Worm (Caenorhabditis elegans) whole organism, L1 larva: Measurements from ENCODE around the gene R02D5.8.

Source experiments
- F16B12.6 ChIP-seq: fragments of 150-350 bp; optimal IDR thresholded peaks from 2 replicates; lab custom pipeline; 2014; ENCODE audit warnings: missing biosample characterization, missing genetic modification characterization
- ama-1 ChIP-seq: fragments of 150-350 bp; optimal IDR thresholded peaks from 2 replicates; lab custom pipeline; 2014
- ceh-63 ChIP-seq: fragments of 200-800 bp; sonication (Bioruptor generic); optimal IDR thresholded peaks from 2 replicates; lab custom pipeline; 2018; ENCODE audit warnings: mild to moderate bottlenecking, missing genetic modification characterization, missing compliant biosample characterization
- ceh-8 ChIP-seq: fragments of 200-800 bp; sonication (Bioruptor generic); optimal IDR thresholded peaks from 2 replicates; lab custom pipeline; 2018; ENCODE audit warnings: mild to moderate bottlenecking, missing genetic modification characterization, moderate library complexity, missing compliant biosample characterization
- ceh-90 ChIP-seq: sonication (generic microtip); optimal IDR thresholded peaks from 2 replicates; lab custom pipeline; 2016; ENCODE audit warnings: missing genetic modification characterization, missing compliant biosample characterization
- dsc-1 ChIP-seq: sonication (generic microtip); optimal IDR thresholded peaks from 2 replicates; lab custom pipeline; 2016; ENCODE audit warnings: mild to moderate bottlenecking, missing genetic modification characterization, missing compliant biosample characterization
- efl-1 ChIP-seq, 4 experiments: fragments of 150-350 bp; optimal IDR thresholded peaks in 3 of 4; peaks in 1 of 4; 1 replicate in 1 of 4; 2 replicates in 3 of 4; lab custom pipeline; 2014; ENCODE audit warnings: missing biosample characterization in 2 of 4, missing genetic modification characterization in 2 of 4, missing genetic modification reagents in 2 of 4
- efl-3 ChIP-seq: fragments of 200-800 bp; sonication (Bioruptor generic); optimal IDR thresholded peaks from 2 replicates; lab custom pipeline; 2018; ENCODE audit warnings: mild to moderate bottlenecking, missing genetic modification characterization, missing compliant biosample characterization
- egl-13 ChIP-seq: sonication (generic microtip); optimal IDR thresholded peaks from 2 replicates; lab custom pipeline; 2016; ENCODE audit warnings: missing genotype, missing genetic modification reagents, missing genetic modification characterization, missing compliant biosample characterization
- elt-3 ChIP-seq, 6 experiments: fragments of 150-350 bp in 1 of 6; sonication (generic microtip); optimal IDR thresholded peaks; 2 replicates each; lab custom pipeline; 2017 to 2018; ENCODE audit warnings: missing biosample characterization in 6 of 6, missing genetic modification characterization in 6 of 6, inconsistent platforms in 1 of 6
- fkh-8 ChIP-seq: sonication (generic microtip); optimal IDR thresholded peaks from 2 replicates; lab custom pipeline; 2016; ENCODE audit warnings: mild to moderate bottlenecking, missing genetic modification characterization, missing compliant biosample characterization
- grh-1 ChIP-seq: fragments of 200-800 bp; sonication (Bioruptor generic); IDR thresholded peaks from 2 replicates; pipeline ENCODE4 v1.3.6; 2022; ENCODE audit warnings: missing genetic modification reagents, missing genetic modification characterization, missing compliant biosample characterization
- hlh-4 ChIP-seq: sonication (generic microtip); optimal IDR thresholded peaks from 2 replicates; lab custom pipeline; 2016; ENCODE audit warnings: mild to moderate bottlenecking, missing genetic modification characterization, missing compliant biosample characterization
- irx-1 ChIP-seq: sonication (generic microtip); optimal IDR thresholded peaks from 2 replicates; lab custom pipeline; 2016; ENCODE audit warnings: missing genetic modification characterization, missing compliant biosample characterization
- jun-1 ChIP-seq: fragments of 150-350 bp; optimal IDR thresholded peaks from 2 replicates; lab custom pipeline; 2014; ENCODE audit warnings: missing biosample characterization, missing genetic modification reagents, missing genetic modification characterization
- lin-13 ChIP-seq: fragments of 150-350 bp; optimal IDR thresholded peaks from 2 replicates; lab custom pipeline; 2014; ENCODE audit warnings: missing biosample characterization, missing genetic modification reagents, missing genetic modification characterization
- lin-14 ChIP-seq: fragments of 200-800 bp; sonication (Bioruptor generic); optimal IDR thresholded peaks from 2 replicates; lab custom pipeline; 2018; ENCODE audit warnings: mild to moderate bottlenecking, missing genetic modification characterization, moderate library complexity, missing compliant biosample characterization
- lin-35 ChIP-seq, 2 experiments: fragments of 150-350 bp; optimal IDR thresholded peaks; 2 replicates each; lab custom pipeline; 2014; ENCODE audit warnings: missing biosample characterization in 2 of 2, missing genetic modification characterization in 2 of 2, missing genetic modification reagents in 2 of 2
- lin-39 ChIP-seq: fragments of 150-350 bp; optimal IDR thresholded peaks from 2 replicates; lab custom pipeline; 2014; ENCODE audit warnings: missing biosample characterization, missing genetic modification reagents, missing genetic modification characterization
- lir-3 ChIP-seq: sonication (generic microtip); optimal IDR thresholded peaks from 2 replicates; lab custom pipeline; 2016; ENCODE audit warnings: mild to moderate bottlenecking, missing genetic modification characterization, moderate library complexity, missing compliant biosample characterization; ENCODE audit not compliant: poor library complexity
- lsy-2 ChIP-seq, 2 experiments: fragments of 150-350 bp; optimal IDR thresholded peaks; 2 replicates each; lab custom pipeline; 2014; ENCODE audit warnings: missing biosample characterization in 2 of 2, missing genetic modification characterization in 2 of 2
- mef-2 ChIP-seq: fragments of 150-350 bp; optimal IDR thresholded peaks from 2 replicates; lab custom pipeline; 2014; ENCODE audit warnings: missing biosample characterization, missing genetic modification characterization
- nhr-11 ChIP-seq: fragments of 150-350 bp; optimal IDR thresholded peaks from 2 replicates; lab custom pipeline; 2014; ENCODE audit warnings: missing biosample characterization, missing genetic modification characterization
- nhr-19 ChIP-seq: fragments of 200-800 bp; sonication (Bioruptor generic); conservative IDR thresholded peaks from 2 replicates; pipeline ENCODE4 v1.3.6; 2022; ENCODE audit warnings: missing genetic modification characterization, missing compliant biosample characterization
- nhr-20 ChIP-seq: sonication (generic microtip); optimal IDR thresholded peaks from 2 replicates; lab custom pipeline; 2016; ENCODE audit warnings: mild to moderate bottlenecking, missing genetic modification characterization, missing compliant biosample characterization
- nhr-237 ChIP-seq: fragments of 150-350 bp; optimal IDR thresholded peaks from 2 replicates; lab custom pipeline; 2014; ENCODE audit warnings: missing biosample characterization, missing genetic modification characterization
- nhr-47 ChIP-seq: sonication (generic microtip); optimal IDR thresholded peaks from 2 replicates; lab custom pipeline; 2016; ENCODE audit warnings: mild to moderate bottlenecking, missing genetic modification characterization, moderate library complexity, missing compliant biosample characterization
- nhr-71 ChIP-seq: sonication (generic microtip); optimal IDR thresholded peaks from 2 replicates; lab custom pipeline; 2016; ENCODE audit warnings: mild to moderate bottlenecking, missing genetic modification characterization, moderate library complexity, missing compliant biosample characterization
- nhr-84 ChIP-seq: sonication (generic microtip); optimal IDR thresholded peaks from 2 replicates; lab custom pipeline; 2017; ENCODE audit warnings: missing biosample characterization, missing genetic modification characterization
- pag-3 ChIP-seq: sonication (generic microtip); optimal IDR thresholded peaks from 2 replicates; lab custom pipeline; 2017; ENCODE audit warnings: missing genetic modification characterization, mild to moderate bottlenecking, missing compliant biosample characterization, antibody characterized with exemption, borderline replicate concordance; ENCODE audit not compliant: insufficient read depth
- pqm-1 ChIP-seq: sonication (generic microtip); optimal IDR thresholded peaks from 3 replicates; lab custom pipeline; 2017; ENCODE audit warnings: missing biosample characterization, missing genetic modification characterization
- skn-1 ChIP-seq: fragments of 150-350 bp; optimal IDR thresholded peaks from 2 replicates; lab custom pipeline; 2014; ENCODE audit warnings: missing biosample characterization, missing genetic modification characterization
- snpc-4 ChIP-seq: fragments of 150-350 bp; optimal IDR thresholded peaks from 2 replicates; lab custom pipeline; 2014; ENCODE audit warnings: missing biosample characterization, missing genetic modification characterization
- snu-23 ChIP-seq: sonication (generic microtip); optimal IDR thresholded peaks from 2 replicates; lab custom pipeline; 2016; ENCODE audit warnings: missing genetic modification characterization, missing compliant biosample characterization
- sox-4 ChIP-seq: sonication (generic microtip); optimal IDR thresholded peaks from 2 replicates; lab custom pipeline; 2016; ENCODE audit warnings: missing genetic modification characterization, missing compliant biosample characterization
- sup-37 ChIP-seq: fragments of 200-800 bp; sonication (Bioruptor generic); optimal IDR thresholded peaks from 2 replicates; lab custom pipeline; 2018; ENCODE audit warnings: mild to moderate bottlenecking, missing genetic modification characterization, missing compliant biosample characterization
- swsn-7 ChIP-seq: sonication (generic microtip); optimal IDR thresholded peaks from 2 replicates; lab custom pipeline; 2016; ENCODE audit warnings: missing genetic modification characterization, missing compliant biosample characterization
- tlp-1 ChIP-seq: fragments of 150-350 bp; optimal IDR thresholded peaks from 2 replicates; lab custom pipeline; 2014; ENCODE audit warnings: missing biosample characterization, missing genetic modification characterization
- unc-130 ChIP-seq: fragments of 150-350 bp; optimal IDR thresholded peaks from 2 replicates; lab custom pipeline; 2017; ENCODE audit warnings: missing biosample characterization, missing genetic modification characterization, inconsistent platforms
- unc-62 ChIP-seq: fragments of 150-350 bp; optimal IDR thresholded peaks from 2 replicates; lab custom pipeline; 2014; ENCODE audit warnings: missing biosample characterization, missing genetic modification reagents, missing genetic modification characterization
- unc-86 ChIP-seq: sonication (generic microtip); optimal IDR thresholded peaks from 2 replicates; lab custom pipeline; 2016; ENCODE audit warnings: missing genetic modification characterization, missing compliant biosample characterization
- xbp-1 ChIP-seq: sonication (generic microtip); optimal IDR thresholded peaks from 2 replicates; lab custom pipeline; 2016; ENCODE audit warnings: missing genetic modification characterization, missing compliant biosample characterization
- ztf-11 ChIP-seq, 2 experiments: sonication (generic microtip); optimal IDR thresholded peaks; 2 replicates each; lab custom pipeline; 2016 to 2017; ENCODE audit warnings: missing genetic modification characterization in 2 of 2, missing biosample characterization in 1 of 2, missing compliant biosample characterization in 1 of 2
- ztf-4 ChIP-seq: fragments of 150-350 bp; optimal IDR thresholded peaks from 2 replicates; lab custom pipeline; 2014; ENCODE audit warnings: missing biosample characterization, missing genetic modification characterization

The R02D5.8 gene

DNA sequence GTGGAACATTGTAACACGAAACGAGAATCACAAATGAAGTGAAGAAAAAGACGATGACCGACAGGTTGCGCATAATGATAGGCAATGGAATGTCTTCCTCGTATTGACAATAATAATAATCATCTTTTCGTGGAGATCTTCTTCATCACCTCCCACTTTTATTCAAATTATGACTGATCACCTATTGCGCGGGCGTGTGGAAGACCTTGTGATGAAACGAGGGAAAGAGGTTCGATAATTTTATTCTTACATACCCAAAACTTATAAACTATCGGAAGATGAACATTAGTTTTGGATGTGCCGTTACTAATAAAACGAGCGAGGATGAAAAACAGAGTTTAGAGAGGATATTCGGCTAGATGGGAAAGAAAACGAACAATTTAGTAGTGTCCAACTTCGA is 3.9 kb upstream of the R02D5.8 start, which contains the start of gene C53A5.2:
C53A5.2 (minus strand) TSS at position 101 of the 400 bp plus-strand sequence.
- TF ChIP-seq egl-13 (tag; lab: Kevin White, UChicago) (no peak), efl-1 (optimal IDR thresholded peaks at IDR 0.05; lab: Kevin White, UChicago) (no peak), efl-1 (GFP tag; optimal IDR thresholded peaks at IDR 0.05 in 1 of 2; lab: Kevin White, UChicago) (peak in 1 of 2 experiments; percentile 88)
- TF ChIP-seq, all 84 proteins: peak for 1

DNA sequence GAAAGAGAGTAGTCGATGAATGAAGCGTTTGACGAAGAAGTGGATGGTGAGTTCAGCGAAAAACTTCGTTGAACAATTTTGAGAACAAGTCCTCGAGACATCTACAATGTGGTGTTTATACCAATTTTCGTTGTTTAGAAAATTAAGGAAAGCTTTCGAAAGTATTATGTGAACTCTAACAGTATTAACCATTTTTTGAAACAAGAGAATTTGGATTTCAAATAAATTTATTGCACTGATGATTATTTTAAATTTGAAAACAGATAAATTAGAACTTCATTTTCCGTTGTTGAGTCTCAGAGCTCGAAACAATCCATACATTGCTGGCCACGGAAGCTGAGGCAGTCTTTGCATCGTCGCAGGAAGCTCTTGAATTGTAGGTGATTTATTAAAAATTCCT is 3.3 kb upstream of the R02D5.8 start, which contains the start of gene C53A5.16:
C53A5.16 (minus strand) TSS at position 101 of the 400 bp plus-strand sequence.
- TF ChIP-seq lin-39 (tag; lab: Kevin White, UChicago) (no peak), ama-1 (peak; percentile 37)

DNA sequence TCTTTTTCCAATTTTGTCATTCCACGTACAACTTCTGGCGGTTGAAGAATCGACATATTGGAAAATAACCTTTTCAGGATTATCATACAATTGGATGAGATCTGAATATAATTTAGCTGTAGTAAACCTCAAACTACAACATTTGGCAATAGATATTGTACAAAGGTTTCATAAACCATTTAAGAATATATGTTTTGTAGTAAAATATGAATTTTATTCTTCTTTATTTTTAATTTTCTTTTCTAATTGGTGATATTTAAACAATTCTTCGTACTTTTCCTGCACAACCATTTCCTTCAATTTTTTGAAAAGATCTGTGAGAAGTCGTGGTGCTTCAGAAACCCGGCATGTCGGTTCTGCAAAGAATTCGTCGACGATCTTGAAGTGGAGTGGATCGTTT is 1.8 kb upstream of the R02D5.8 start, which contains the start of gene C53A5.17:
C53A5.17 (minus strand) TSS at position 101 of the 400 bp plus-strand sequence.
- TF ChIP-seq pqm-1 (no peak), ztf-4 (tag; lab: Kevin White, UChicago) (no peak), irx-1 (tag; lab: Kevin White, UChicago) (no peak)

DNA sequence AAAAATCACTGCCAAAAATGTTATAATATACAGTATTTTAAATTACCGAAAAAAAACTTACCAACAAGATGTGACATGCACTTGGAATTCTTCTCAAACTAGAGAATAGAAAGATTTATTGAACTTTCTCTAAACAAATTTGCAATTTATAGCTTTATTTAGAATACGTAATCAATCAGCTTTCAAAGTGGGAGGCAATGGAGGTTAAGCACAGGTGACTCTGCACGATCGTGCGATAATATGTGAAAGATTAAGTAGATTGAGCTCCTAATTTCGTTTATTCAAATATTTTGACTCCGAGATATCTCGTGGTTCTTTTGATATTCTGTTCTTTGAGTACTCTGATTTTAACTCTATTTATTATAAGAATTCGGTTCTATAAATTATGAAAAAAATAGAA is 1.2 kb downstream of the R02D5.8 start, which contains the start of gene R02D5.6:
R02D5.6 (minus strand) TSS at position 101 of the 400 bp plus-strand sequence.
- TF ChIP-seq F16B12.6 (tag; lab: Kevin White, UChicago) (no peak), xbp-1 (tag; lab: Kevin White, UChicago) (no peak), fkh-8 (tag; lab: Kevin White, UChicago) (peak; percentile 14)

DNA sequence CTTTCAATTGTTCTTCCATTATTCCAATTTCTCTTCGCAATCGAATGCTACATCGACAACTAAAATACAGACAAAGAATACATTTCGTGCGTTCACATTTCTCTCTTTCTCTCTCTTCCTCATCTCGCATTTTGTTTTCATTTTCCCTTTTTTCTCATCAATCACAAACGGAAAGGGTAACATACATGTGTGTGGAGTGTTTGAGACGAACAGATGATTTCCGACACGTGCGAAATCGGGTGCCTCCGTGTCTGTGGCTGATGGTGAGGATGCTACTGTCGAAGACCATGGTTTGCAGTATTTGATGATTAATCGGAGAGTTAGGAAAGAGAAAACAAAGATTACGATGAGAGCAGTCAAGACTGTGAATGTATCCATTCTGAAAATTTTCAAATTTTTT is 8.4 kb downstream of the R02D5.8 start, which contains the start of gene R02D5.9:
R02D5.9 (minus strand) TSS at position 378 of the 400 bp plus-strand sequence.
- TF ChIP-seq sox-4 (tag; lab: Kevin White, UChicago) (no peak), unc-86 (tag; lab: Kevin White, UChicago) (no peak), lsy-2 (tag; optimal IDR thresholded peaks at IDR 0.05; lab: Kevin White, UChicago) (peak in 1 of 2 experiments; percentile 43), tlp-1 (tag; lab: Kevin White, UChicago) (no peak), hlh-4 (no peak), sup-37 (GFP tag; lab: Kevin White, UChicago) (no peak), fkh-8 (tag; lab: Kevin White, UChicago) (no peak), pqm-1 (no peak), nhr-20 (tag; lab: Kevin White, UChicago) (peak; percentile 50), efl-3 (GFP tag; lab: Kevin White, UChicago) (no peak), egl-13 (tag; lab: Kevin White, UChicago) (no peak), nhr-19 (no peak), dsc-1 (tag; lab: Kevin White, UChicago) (no peak), jun-1 (tag; lab: Kevin White, UChicago) (no peak), unc-130 (tag; lab: Kevin White, UChicago) (peak; percentile 6), lin-13 (GFP tag; lab: Kevin White, UChicago) (no peak), ceh-63 (no peak), lin-35 (GFP tag; optimal IDR thresholded peaks at IDR 0.05; lab: Kevin White, UChicago) (peak in 1 of 2 experiments; percentile 70), snu-23 (peak; percentile 51), lin-14 (GFP tag; lab: Kevin White, UChicago) (peak; percentile 87), ceh-8 (GFP tag; lab: Kevin White, UChicago) (no peak), ztf-11 (tag; optimal IDR thresholded peaks at IDR 0.05; lab: Kevin White, UChicago) (no peak), skn-1 (tag; lab: Kevin White, UChicago) (peak; percentile 14), ceh-90 (tag; lab: Kevin White, UChicago) (no peak), nhr-11 (tag; lab: Kevin White, UChicago) (no peak), nhr-237 (tag; lab: Kevin White, UChicago) (no peak), pag-3 (peak; percentile 6), lir-3 (tag; lab: Kevin White, UChicago) (no peak), nhr-71 (tag; lab: Kevin White, UChicago) (peak; percentile 25), grh-1 (GFP tag; lab: Robert Waterston, UW) (no peak), mef-2 (no peak), nhr-84 (tag; lab: Kevin White, UChicago) (no peak), unc-62 (no peak), elt-3 (tag; optimal IDR thresholded peaks at IDR 0.05; lab: Kevin White, UChicago) (peak in 4 of 6 experiments; percentile 12 to 87 (median 22)), snpc-4 (no peak), nhr-47 (tag; lab: Kevin White, UChicago) (no peak), swsn-7 (no peak)
